Worm (Caenorhabditis elegans) whole organism, midembryonic: Measurements from ENCODE around the gene fbxc-32.

Experiments used
- T22C8.4 ChIP-seq: fragments of 200-800 bp; sonication (Bioruptor generic); IDR thresholded peaks from 2 replicates; pipeline ENCODE4 v1.3.6; 2022; ENCODE audit warnings: missing genetic modification characterization, missing compliant biosample characterization
- cog-1 ChIP-seq: sonication (generic microtip); optimal IDR thresholded peaks from 2 replicates; lab custom pipeline; 2016; ENCODE audit warnings: missing genetic modification characterization, missing compliant biosample characterization
- flt-1 ChIP-seq: fragments of 200-800 bp; sonication (Bioruptor generic); IDR thresholded peaks from 2 replicates; pipeline ENCODE4 v1.3.6; 2022; ENCODE audit warnings: missing genetic modification characterization, missing compliant biosample characterization
- klf-2 ChIP-seq: fragments of 200-800 bp; sonication (Bioruptor generic); conservative IDR thresholded peaks from 2 replicates; pipeline ENCODE4 v1.3.6; 2022; ENCODE audit warnings: missing genetic modification reagents, missing genetic modification characterization, missing compliant biosample characterization
- med-1 ChIP-seq: sonication (generic microtip); optimal IDR thresholded peaks from 2 replicates; lab custom pipeline; 2017; ENCODE audit warnings: missing genetic modification characterization, mild to moderate bottlenecking, missing compliant biosample characterization, antibody characterized with exemption, missing genetic modification reagents; ENCODE audit not compliant: insufficient read depth
- ref-1 ChIP-seq: fragments of 200-800 bp; sonication (Bioruptor generic); conservative IDR thresholded peaks from 2 replicates; pipeline ENCODE4 v1.3.6; 2022; ENCODE audit warnings: missing genetic modification reagents, missing genetic modification characterization, missing compliant biosample characterization
- tab-1 ChIP-seq: fragments of 200-800 bp; sonication (Bioruptor generic); IDR thresholded peaks from 2 replicates; pipeline ENCODE4 v1.3.6; 2022; ENCODE audit warnings: missing genetic modification characterization, missing compliant biosample characterization
- ztf-23 ChIP-seq: fragments of 200-800 bp; sonication (Bioruptor generic); IDR thresholded peaks from 2 replicates; pipeline ENCODE4 v1.3.6; 2022; ENCODE audit warnings: missing genetic modification reagents, missing genetic modification characterization, missing compliant biosample characterization
- ztf-29 ChIP-seq: fragments of 200-800 bp; sonication (Bioruptor generic); IDR thresholded peaks from 2 replicates; pipeline ENCODE4 v1.3.6; 2022; ENCODE audit warnings: missing genetic modification reagents, missing genetic modification characterization, missing compliant biosample characterization

ce11 chrII:932718-933117 lies 15.3 kb downstream of the fbxc-32 start, which contains the start of gene acs-15:
- TF ChIP-seq ztf-29 (GFP tag; lab: Robert Waterston, UW): no peak
- TF ChIP-seq ztf-23 (GFP tag; lab: Robert Waterston, UW): no peak
- no peak for TF ChIP-seq flt-1 (GFP tag; lab: Robert Waterston, UW)
- TF ChIP-seq ref-1 (GFP tag; lab: Robert Waterston, UW): no peak
- no peak for TF ChIP-seq T22C8.4
- TF ChIP-seq tab-1: no peak
- no peak for TF ChIP-seq cog-1
- no peak for TF ChIP-seq med-1
- no peak for TF ChIP-seq klf-2 (GFP tag; lab: Robert Waterston, UW)
